Worm (Caenorhabditis elegans): ENCODE data around the gene mrpl-11.

DNA sequence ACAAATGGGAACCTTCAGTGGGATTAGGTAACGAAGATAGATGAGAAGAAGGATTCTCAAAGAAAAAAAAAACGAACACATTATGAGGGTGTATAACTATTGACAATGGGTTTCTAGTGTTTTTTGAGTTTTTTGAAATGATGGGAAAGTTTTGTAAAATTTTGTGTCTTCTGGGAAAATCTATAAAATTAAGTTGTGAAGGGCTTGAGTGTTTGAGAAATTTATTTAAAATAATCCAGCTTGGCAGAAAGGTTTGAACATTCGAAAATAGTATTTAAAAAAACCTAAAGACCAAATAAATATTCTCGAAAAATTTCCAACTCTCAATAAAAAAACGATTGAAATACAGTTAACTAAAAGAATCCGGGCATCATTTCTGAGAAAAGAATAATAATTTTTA lies 27.8 kb downstream of the mrpl-11 start:
- TF ChIP-seq him-1 (tag; optimal IDR thresholded peaks at IDR 0.05) (no peak), dao-5 (tag; optimal IDR thresholded peaks at IDR 0.05) (no peak), W03F9.2 (tag; optimal IDR thresholded peaks at IDR 0.05) (no peak)

Measured in whole organism, L4/young adult.